Worm (Caenorhabditis elegans) whole organism, L1 larva: ENCODE measurements around the gene Y51H7BR.8.

ENCODE experiments used
- C04F5.9 ChIP-seq: sonication (generic microtip); optimal IDR thresholded peaks from 2 replicates; lab custom pipeline; 2016; ENCODE audit warnings: missing genetic modification characterization, missing compliant biosample characterization
- dpl-1 ChIP-seq, 3 experiments: fragments of 150-350 bp in 2 of 3; sonication (generic microtip) in 1 of 3; optimal IDR thresholded peaks; 2 replicates each; lab custom pipeline; 2014 to 2017; ENCODE audit warnings: missing biosample characterization in 3 of 3, missing genetic modification characterization in 3 of 3, missing genetic modification reagents in 3 of 3
- efl-1 ChIP-seq, 4 experiments: fragments of 150-350 bp; optimal IDR thresholded peaks in 3 of 4; peaks in 1 of 4; 1 replicate in 1 of 4; 2 replicates in 3 of 4; lab custom pipeline; 2014; ENCODE audit warnings: missing biosample characterization in 2 of 4, missing genetic modification characterization in 2 of 4, missing genetic modification reagents in 2 of 4
- egl-27 ChIP-seq, 2 experiments: fragments of 150-350 bp in 1 of 2; sonication (generic microtip); optimal IDR thresholded peaks; 3 replicates each; lab custom pipeline; 2017 to 2018; ENCODE audit warnings: missing biosample characterization in 2 of 2, missing genetic modification characterization in 2 of 2, missing genetic modification reagents in 2 of 2
- lin-35 ChIP-seq, 2 experiments: fragments of 150-350 bp; optimal IDR thresholded peaks; 2 replicates each; lab custom pipeline; 2014; ENCODE audit warnings: missing biosample characterization in 2 of 2, missing genetic modification characterization in 2 of 2, missing genetic modification reagents in 2 of 2
- mdl-1 ChIP-seq, 2 experiments: fragments of 150-350 bp; optimal IDR thresholded peaks; 2 replicates each; lab custom pipeline; 2014 to 2017; ENCODE audit warnings: missing biosample characterization in 2 of 2, missing genetic modification characterization in 2 of 2, inconsistent platforms in 1 of 2
- mep-1 ChIP-seq: fragments of 150-350 bp; optimal IDR thresholded peaks from 2 replicates; lab custom pipeline; 2014; ENCODE audit warnings: missing biosample characterization, missing genetic modification characterization
- nhr-12 ChIP-seq: sonication (generic microtip); optimal IDR thresholded peaks from 2 replicates; lab custom pipeline; 2017; ENCODE audit warnings: missing biosample characterization, missing genetic modification characterization
- nhr-19 ChIP-seq: fragments of 200-800 bp; sonication (Bioruptor generic); conservative IDR thresholded peaks from 2 replicates; pipeline ENCODE4 v1.3.6; 2022; ENCODE audit warnings: missing genetic modification characterization, missing compliant biosample characterization
- nhr-28 ChIP-seq: fragments of 150-350 bp; optimal IDR thresholded peaks from 2 replicates; lab custom pipeline; 2014; ENCODE audit warnings: missing biosample characterization, missing genetic modification characterization
- nhr-90 ChIP-seq: sonication (generic microtip); optimal IDR thresholded peaks from 2 replicates; lab custom pipeline; 2016; ENCODE audit warnings: mild to moderate bottlenecking, missing genetic modification characterization, missing compliant biosample characterization; ENCODE audit not compliant: poor library complexity
- sptf-1 ChIP-seq: fragments of 150-350 bp; optimal IDR thresholded peaks from 2 replicates; lab custom pipeline; 2014; ENCODE audit warnings: missing biosample characterization, missing genetic modification characterization
- sup-37 ChIP-seq: fragments of 200-800 bp; sonication (Bioruptor generic); optimal IDR thresholded peaks from 2 replicates; lab custom pipeline; 2018; ENCODE audit warnings: mild to moderate bottlenecking, missing genetic modification characterization, missing compliant biosample characterization
- zag-1 ChIP-seq: fragments of 150-350 bp; optimal IDR thresholded peaks from 2 replicates; lab custom pipeline; 2014; ENCODE audit warnings: missing biosample characterization, missing genetic modification characterization

DNA sequence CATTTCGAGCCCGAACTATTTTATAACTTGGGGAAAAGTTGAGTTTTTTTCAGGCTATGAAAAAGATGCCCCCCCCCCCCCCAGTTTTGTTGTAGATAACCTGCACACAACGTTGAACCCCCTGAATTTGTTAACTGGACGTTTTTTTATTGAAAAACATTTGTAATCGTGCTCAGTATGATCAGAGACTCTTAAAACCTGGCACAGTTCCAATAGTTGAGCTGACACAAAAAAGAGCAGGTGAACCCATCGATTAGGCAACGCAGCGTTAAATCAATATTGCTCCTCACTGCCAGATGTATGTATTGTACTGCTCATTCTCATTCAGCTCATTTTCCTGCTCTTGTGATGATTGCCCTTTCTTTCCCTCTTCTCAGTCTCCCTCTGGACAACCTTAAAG, 26.6 kb downstream of the Y51H7BR.8 start, which contains the start of gene K05F6.12:
- TF ChIP-seq sptf-1 (no peak), mdl-1 (tag; optimal IDR thresholded peaks at IDR 0.05; lab: Kevin White, UChicago) (no peak), nhr-12 (tag; lab: Kevin White, UChicago) (no peak), C04F5.9 (tag; lab: Kevin White, UChicago) (no peak), nhr-90 (no peak), mep-1 (tag; lab: Kevin White, UChicago) (no peak), nhr-28 (tag; lab: Kevin White, UChicago) (no peak), sup-37 (GFP tag; lab: Kevin White, UChicago) (no peak), dpl-1 (GFP tag; optimal IDR thresholded peaks at IDR 0.05; lab: Kevin White, UChicago) (no peak), nhr-19 (no peak), lin-35 (GFP tag; optimal IDR thresholded peaks at IDR 0.05; lab: Kevin White, UChicago) (no peak), egl-27 (tag; optimal IDR thresholded peaks at IDR 0.05; lab: Kevin White, UChicago) (no peak), zag-1 (tag; lab: Kevin White, UChicago) (no peak), efl-1 (optimal IDR thresholded peaks at IDR 0.05; lab: Kevin White, UChicago) (no peak), efl-1 (GFP tag; optimal IDR thresholded peaks at IDR 0.05 in 1 of 2; lab: Kevin White, UChicago) (no peak)
